Fruit fly (Drosophila melanogaster): ENCODE data around the gene CG9109.

Gene CG9109

DNA sequence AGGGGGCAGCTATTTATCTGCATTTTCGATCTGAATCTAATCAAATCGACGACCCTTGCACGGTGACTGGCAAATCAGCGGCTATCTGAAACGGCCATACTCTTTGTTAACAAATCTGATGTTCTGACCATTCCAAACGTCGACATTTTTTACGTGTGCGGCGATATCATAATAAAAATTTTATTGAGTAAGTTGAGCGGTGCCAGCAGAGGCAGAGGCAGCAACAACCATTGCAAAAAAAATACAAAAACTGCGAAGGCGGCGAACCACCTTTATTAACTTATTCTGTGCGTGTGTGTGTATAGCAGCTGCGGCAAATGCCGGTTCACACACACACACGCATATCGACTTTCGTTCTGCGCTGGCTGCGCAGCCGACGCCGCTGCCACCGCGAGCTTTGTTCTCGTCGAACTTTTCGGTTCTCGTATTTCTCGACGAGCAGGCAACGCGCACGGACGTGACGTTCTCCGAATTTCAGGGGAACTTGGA, 48.0 kb upstream of the CG9109 start, which contains the start of gene Kr-h1 (continued):
- TF ChIP-seq eve (GFP tag; optimal IDR thresholded peaks at IDR 0.05) (no peak), grn (GFP tag; optimal IDR thresholded peaks at IDR 0.05) (peak; percentile 46), CG1792 (GFP tag; optimal IDR thresholded peaks at IDR 0.05) (no peak), CG13287 (GFP tag; IDR thresholded peaks at IDR 0.05; ENCODE audit: partially characterized antibody) (peak; percentile 42; the same call in 1 of the 2 replicates), trh (GFP tag; optimal IDR thresholded peaks at IDR 0.05) (no peak), ewg (GFP tag; optimal IDR thresholded peaks at IDR 0.05) (no peak), scrt (GFP tag; optimal IDR thresholded peaks at IDR 0.05) (peak; percentile 14), maf-S (GFP tag; optimal IDR thresholded peaks at IDR 0.05) (no peak), Elba2 (GFP tag; optimal IDR thresholded peaks at IDR 0.05) (no peak), Jarid2 (GFP tag; optimal IDR thresholded peaks at IDR 0.05) (peak; percentile 33), CG9727 (GFP tag; optimal IDR thresholded peaks at IDR 0.05) (no peak), Adf1 (GFP tag; IDR thresholded peaks at IDR 0.05) (peak; percentile 100), CG10321 (GFP tag; IDR thresholded peaks at IDR 0.05) (no peak), cwo (GFP tag; optimal IDR thresholded peaks at IDR 0.05) (no peak), zen2 (GFP tag; IDR thresholded peaks at IDR 0.05; ENCODE audit: partially characterized antibody) (no peak), CG13296 (GFP tag; optimal IDR thresholded peaks at IDR 0.05) (no peak), CG2889 (GFP tag; IDR thresholded peaks at IDR 0.05) (no peak), Bgb (GFP tag; IDR thresholded peaks at IDR 0.05; ENCODE audit: partially characterized antibody) (peak; percentile 23; the same call in 1 of the 2 replicates), br (optimal IDR thresholded peaks at IDR 0.05) (no peak), CG11504 (tag; optimal IDR thresholded peaks at IDR 0.05) (no peak), CG8924 (tag; optimal IDR thresholded peaks at IDR 0.05) (no peak), stc (GFP tag; IDR thresholded peaks at IDR 0.05) (0 out of 2 replicates have a peak, but pooled peaks have one; percentile 21), B-H2 (GFP tag; optimal IDR thresholded peaks at IDR 0.05) (peak; percentile 27), CG11695 (GFP tag; IDR thresholded peaks at IDR 0.05) (no peak), CG9797 (GFP tag; optimal IDR thresholded peaks at IDR 0.05) (no peak), fd3F (GFP tag; optimal IDR thresholded peaks at IDR 0.05) (no peak), CG7928 (GFP tag; optimal IDR thresholded peaks at IDR 0.05) (no peak), bigmax (GFP tag; optimal IDR thresholded peaks at IDR 0.05) (no peak), rib (GFP tag; IDR thresholded peaks at IDR 0.05) (peak; percentile 85), sr (GFP tag; IDR thresholded peaks at IDR 0.05) (no peak), CG7271 (tag; optimal IDR thresholded peaks at IDR 0.05) (no peak), ERR (GFP tag; optimal IDR thresholded peaks at IDR 0.05) (no peak), CG8944 (GFP tag; optimal IDR thresholded peaks at IDR 0.05) (no peak), tin (GFP tag; optimal IDR thresholded peaks at IDR 0.05) (no peak), Side (GFP tag; optimal IDR thresholded peaks at IDR 0.05) (no peak), Camta (GFP tag; optimal IDR thresholded peaks at IDR 0.05) (no peak), CG7556 (GFP tag; optimal IDR thresholded peaks at IDR 0.05) (no peak), CoRest (tag; optimal IDR thresholded peaks at IDR 0.05) (no peak), fd102C (GFP tag; optimal IDR thresholded peaks at IDR 0.05) (no peak), CG34422 (GFP tag; IDR thresholded peaks at IDR 0.05) (peak; percentile 26; the same call in 1 of the 3 replicates), CG1529 (GFP tag; optimal IDR thresholded peaks at IDR 0.05) (no peak), CG9932 (GFP tag; IDR thresholded peaks at IDR 0.05) (peak; percentile 17; the same call in 1 of the 2 replicates), chif (GFP tag; optimal IDR thresholded peaks at IDR 0.05) (no peak), gro (GFP tag; optimal IDR thresholded peaks at IDR 0.05) (peak; percentile 11), pros (GFP tag; optimal IDR thresholded peaks at IDR 0.05) (no peak), CG5180 (GFP tag; optimal IDR thresholded peaks at IDR 0.05) (no peak), Six4 (GFP tag; optimal IDR thresholded peaks at IDR 0.05) (no peak), CG15011 (GFP tag; optimal IDR thresholded peaks at IDR 0.05) (no peak), Ravus (GFP tag; IDR thresholded peaks at IDR 0.05) (no peak), CG4424 (GFP tag; optimal IDR thresholded peaks at IDR 0.05) (no peak), CG9437 (GFP tag; optimal IDR thresholded peaks at IDR 0.05) (no peak)
